Fruit fly (Drosophila melanogaster) whole organism, prepupa: ENCODE results near the gene al.

Experiments used
- Blimp-1 ChIP-seq: fragments of 200-800 bp; sonication (Bioruptor generic); optimal IDR thresholded peaks from 3 replicates; lab custom pipeline; 2017; ENCODE audit warnings: missing biosample characterization, missing genetic modification characterization, mild to moderate bottlenecking, moderate library complexity, missing genetic modification reagents
- CG10631 ChIP-seq: fragments of 200-800 bp; sonication (Bioruptor generic); optimal IDR thresholded peaks from 2 replicates; lab custom pipeline; 2016; ENCODE audit warnings: missing biosample characterization, missing genetic modification characterization
- CG10669 ChIP-seq: fragments of 200-800 bp; sonication (Bioruptor generic); optimal IDR thresholded peaks from 3 replicates; lab custom pipeline; 2018; ENCODE audit warnings: missing biosample characterization, mild to moderate bottlenecking, missing genetic modification characterization, moderate library complexity
- CG11294 ChIP-seq: fragments of 200-800 bp; sonication (Bioruptor generic); IDR thresholded peaks from 2 replicates; pipeline ENCODE4 v1.3.6; 2022; ENCODE audit warnings: missing biosample characterization, missing genetic modification characterization
- CG11762 ChIP-seq: fragments of 200-800 bp; sonication (Bioruptor generic); optimal IDR thresholded peaks from 3 replicates; lab custom pipeline; 2016; ENCODE audit warnings: missing biosample characterization, missing genetic modification characterization; ENCODE audit not compliant: insufficient read depth
- CG15336 ChIP-seq: fragments of 200-800 bp; sonication (Bioruptor generic); IDR thresholded peaks from 2 replicates; pipeline ENCODE4 v1.3.6; 2022; ENCODE audit warnings: missing biosample characterization, missing genetic modification characterization
- CG1621 ChIP-seq: fragments of 200-800 bp; sonication (Bioruptor generic); optimal IDR thresholded peaks from 3 replicates; lab custom pipeline; 2018; ENCODE audit warnings: missing biosample characterization, mild to moderate bottlenecking, missing genetic modification characterization
- CG16779 ChIP-seq: fragments of 200-800 bp; sonication (Bioruptor generic); optimal IDR thresholded peaks from 3 replicates; lab custom pipeline; 2017; ENCODE audit warnings: missing biosample characterization, mild to moderate bottlenecking, missing genetic modification characterization
- CG31627 ChIP-seq: fragments of 200-800 bp; sonication (Bioruptor generic); optimal IDR thresholded peaks from 3 replicates; lab custom pipeline; 2016; ENCODE audit warnings: missing biosample characterization, missing genetic modification characterization
- CG32006 ChIP-seq: fragments of 200-800 bp; sonication (Bioruptor generic); optimal IDR thresholded peaks from 3 replicates; lab custom pipeline; 2017; ENCODE audit warnings: missing biosample characterization, mild to moderate bottlenecking, missing genetic modification characterization
- CG3919 ChIP-seq: fragments of 200-800 bp; sonication (Bioruptor generic); optimal IDR thresholded peaks from 3 replicates; lab custom pipeline; 2016; ENCODE audit warnings: missing biosample characterization, missing genetic modification characterization
- CG4318 ChIP-seq: fragments of 200-800 bp; sonication (Bioruptor generic); optimal IDR thresholded peaks from 3 replicates; lab custom pipeline; 2017; ENCODE audit warnings: missing biosample characterization, mild to moderate bottlenecking, missing genetic modification characterization
- CG6163 ChIP-seq: fragments of 200-800 bp; sonication (Bioruptor generic); IDR thresholded peaks from 3 replicates; pipeline ENCODE4 v1.3.6; 2022; ENCODE audit warnings: missing biosample characterization, missing genetic modification characterization
- CG6276 ChIP-seq: fragments of 200-800 bp; sonication (Bioruptor generic); optimal IDR thresholded peaks from 2 replicates; lab custom pipeline; 2017; ENCODE audit warnings: missing biosample characterization, mild to moderate bottlenecking, missing genetic modification characterization
- CG6792 ChIP-seq: fragments of 200-800 bp; sonication (Bioruptor generic); optimal IDR thresholded peaks from 3 replicates; lab custom pipeline; 2016; ENCODE audit warnings: missing biosample characterization, missing genetic modification characterization
- CG6808 ChIP-seq: fragments of 200-800 bp; sonication (Bioruptor generic); optimal IDR thresholded peaks from 3 replicates; lab custom pipeline; 2017; ENCODE audit warnings: missing biosample characterization, missing genetic modification characterization, mild to moderate bottlenecking, moderate library complexity, missing genetic modification reagents
- CG6854 ChIP-seq: fragments of 200-800 bp; sonication (Bioruptor generic); optimal IDR thresholded peaks from 2 replicates; lab custom pipeline; 2017; ENCODE audit warnings: missing biosample characterization, mild to moderate bottlenecking, missing genetic modification characterization
- CG8319 ChIP-seq: fragments of 200-800 bp; sonication (Bioruptor generic); optimal IDR thresholded peaks from 3 replicates; lab custom pipeline; 2016; ENCODE audit warnings: missing biosample characterization, missing genetic modification characterization
- CG8632 ChIP-seq: fragments of 200-800 bp; sonication (Bioruptor generic); optimal IDR thresholded peaks from 3 replicates; lab custom pipeline; 2016; ENCODE audit warnings: missing biosample characterization, missing genetic modification characterization
- CG9139 ChIP-seq: fragments of 200-800 bp; sonication (Bioruptor generic); optimal IDR thresholded peaks from 3 replicates; lab custom pipeline; 2017; ENCODE audit warnings: missing biosample characterization, mild to moderate bottlenecking, missing genetic modification characterization
- Eip75B ChIP-seq: fragments of 200-800 bp; sonication (Bioruptor generic); optimal IDR thresholded peaks from 3 replicates; lab custom pipeline; 2016; ENCODE audit warnings: missing biosample characterization, missing genetic modification characterization
- Eip78C ChIP-seq: fragments of 200-800 bp; sonication (Bioruptor generic); peaks from one replicate; lab custom pipeline; 2016; ENCODE audit warnings: missing biosample characterization, missing genetic modification characterization
- Eip93F ChIP-seq: fragments of 200-800 bp; sonication (Bioruptor generic); optimal IDR thresholded peaks from 2 replicates; lab custom pipeline; 2016; ENCODE audit warnings: missing biosample characterization, mild to moderate bottlenecking, missing genetic modification characterization
- Ets96B ChIP-seq: fragments of 200-800 bp; optimal IDR thresholded peaks from 2 replicates; lab custom pipeline; 2019; ENCODE audit warnings: missing biosample characterization, mild to moderate bottlenecking, missing genetic modification characterization, moderate library complexity
- Gug ChIP-seq: fragments of 200-800 bp; sonication (Bioruptor generic); IDR thresholded peaks from 2 replicates; pipeline ENCODE4 v1.3.6; 2022; ENCODE audit warnings: missing biosample characterization, missing genetic modification characterization
- Hr38 ChIP-seq: sonication (Bioruptor generic); optimal IDR thresholded peaks from 2 replicates; lab custom pipeline; 2016; ENCODE audit warnings: missing biosample characterization, missing genetic modification characterization
- Lpt ChIP-seq: fragments of 200-800 bp; sonication (Bioruptor generic); optimal IDR thresholded peaks from 3 replicates; lab custom pipeline; 2016; ENCODE audit warnings: missing biosample characterization, missing genetic modification characterization
- Met ChIP-seq: fragments of 200-800 bp; sonication (Bioruptor generic); optimal IDR thresholded peaks from 3 replicates; lab custom pipeline; 2016; ENCODE audit warnings: missing biosample characterization, missing genetic modification characterization
- OdsH ChIP-seq: fragments of 200-800 bp; sonication (Bioruptor generic); optimal IDR thresholded peaks from 3 replicates; lab custom pipeline; 2016; ENCODE audit warnings: missing biosample characterization, missing genetic modification characterization
- Smox ChIP-seq: fragments of 200-800 bp; sonication (Bioruptor generic); optimal IDR thresholded peaks from 3 replicates; lab custom pipeline; 2016; ENCODE audit warnings: missing biosample characterization, missing genetic modification characterization
- Sox102F ChIP-seq: fragments of 200-800 bp; sonication (Bioruptor generic); optimal IDR thresholded peaks from 2 replicates; lab custom pipeline; 2016; ENCODE audit warnings: missing biosample characterization, mild to moderate bottlenecking, missing genetic modification characterization
- Sox14 ChIP-seq: fragments of 200-800 bp; sonication (Bioruptor generic); optimal IDR thresholded peaks from 3 replicates; lab custom pipeline; 2016; ENCODE audit warnings: missing biosample characterization, missing genetic modification characterization
- Sox15 ChIP-seq: fragments of 200-800 bp; sonication (Bioruptor generic); optimal IDR thresholded peaks from 3 replicates; lab custom pipeline; 2016; ENCODE audit warnings: missing biosample characterization, missing genetic modification characterization
- achi ChIP-seq: fragments of 200-800 bp; sonication (Bioruptor generic); optimal IDR thresholded peaks from 3 replicates; lab custom pipeline; 2016; ENCODE audit warnings: missing biosample characterization, missing genetic modification characterization
- acj6 ChIP-seq: fragments of 200-800 bp; sonication (Bioruptor generic); optimal IDR thresholded peaks from 3 replicates; lab custom pipeline; 2016; ENCODE audit warnings: missing biosample characterization, missing genetic modification characterization
- dac ChIP-seq: fragments of 200-800 bp; sonication (Bioruptor generic); optimal IDR thresholded peaks from 2 replicates; lab custom pipeline; 2017; ENCODE audit warnings: missing biosample characterization, mild to moderate bottlenecking, missing genetic modification characterization
- dsx ChIP-seq: fragments of 200-800 bp; optimal IDR thresholded peaks from 3 replicates; lab custom pipeline; 2019; ENCODE audit warnings: missing biosample characterization, mild to moderate bottlenecking, missing genetic modification characterization, moderate library complexity; ENCODE audit not compliant: poor library complexity, severe bottlenecking
- eg ChIP-seq: fragments of 200-800 bp; sonication (Bioruptor generic); IDR thresholded peaks from 3 replicates; pipeline ENCODE4 v1.3.6; 2022; ENCODE audit warnings: missing biosample characterization, missing genetic modification characterization
- esn ChIP-seq: fragments of 200-800 bp; sonication (Bioruptor generic); optimal IDR thresholded peaks from 2 replicates; lab custom pipeline; 2016; ENCODE audit warnings: missing biosample characterization, mild to moderate bottlenecking, missing genetic modification characterization, moderate library complexity
- fd59A ChIP-seq: fragments of 200-800 bp; sonication (Bioruptor generic); optimal IDR thresholded peaks from 2 replicates; lab custom pipeline; 2017; ENCODE audit warnings: missing biosample characterization, mild to moderate bottlenecking, missing genetic modification characterization, missing genetic modification reagents
- fd85E ChIP-seq: fragments of 200-800 bp; sonication (Bioruptor generic); optimal IDR thresholded peaks from 3 replicates; lab custom pipeline; 2016; ENCODE audit warnings: missing biosample characterization, missing genetic modification characterization
- fkh ChIP-seq: fragments of 200-800 bp; sonication (Bioruptor generic); optimal IDR thresholded peaks from 3 replicates; lab custom pipeline; 2017; ENCODE audit warnings: missing biosample characterization, mild to moderate bottlenecking, missing genetic modification characterization, moderate library complexity
- lz ChIP-seq: fragments of 200-800 bp; sonication (Bioruptor generic); optimal IDR thresholded peaks from 3 replicates; lab custom pipeline; 2016; ENCODE audit warnings: missing biosample characterization, missing genetic modification characterization
- net ChIP-seq: fragments of 200-800 bp; sonication (Bioruptor generic); optimal IDR thresholded peaks from 3 replicates; lab custom pipeline; 2016; ENCODE audit warnings: missing biosample characterization, missing genetic modification characterization
- pdm3 ChIP-seq: fragments of 200-800 bp; sonication (Bioruptor generic); optimal IDR thresholded peaks from 3 replicates; lab custom pipeline; 2016; ENCODE audit warnings: missing biosample characterization, missing genetic modification characterization
- salr ChIP-seq, 2 experiments: fragments of 200-800 bp; sonication (Bioruptor generic); optimal IDR thresholded peaks; 3 replicates each; lab custom pipeline; 2016 to 2018; ENCODE audit warnings: missing biosample characterization in 2 of 2, missing genetic modification characterization in 2 of 2, mild to moderate bottlenecking in 1 of 2
- spab ChIP-seq: fragments of 200-800 bp; sonication (Bioruptor generic); optimal IDR thresholded peaks from 2 replicates; lab custom pipeline; 2017; ENCODE audit warnings: missing biosample characterization, mild to moderate bottlenecking, missing genetic modification characterization, missing genetic modification reagents
- ss ChIP-seq, 2 experiments: fragments of 200-800 bp; sonication (Bioruptor generic); optimal IDR thresholded peaks; 2 replicates in 1 of 2; 3 replicates in 1 of 2; lab custom pipeline; 2017 to 2018; ENCODE audit warnings: mild to moderate bottlenecking in 2 of 2, missing biosample characterization in 2 of 2, missing genetic modification characterization in 2 of 2, moderate library complexity in 1 of 2
- topi ChIP-seq: fragments of 200-800 bp; sonication (Bioruptor generic); optimal IDR thresholded peaks from 3 replicates; lab custom pipeline; 2016; ENCODE audit warnings: missing biosample characterization, missing genetic modification characterization

Gene al

dm6 chr2L:422573-422972 lies 44.7 kb downstream of the al start, which contains the start of gene BBS8:
BBS8 (plus strand) TSS chr2L:422873.
- TF ChIP-seq ss (GFP tag; optimal IDR thresholded peaks at IDR 0.05; lab: Kevin White, UChicago) (no peak), pdm3 (GFP tag; lab: Kevin White, UChicago) (no peak), Eip75B (GFP tag; lab: Kevin White, UChicago) (no peak), CG16779 (no peak), CG6808 (GFP tag; lab: Kevin White, UChicago) (no peak), Lpt (no peak), Blimp-1 (GFP tag; lab: Kevin White, UChicago) (no peak)

- TF ChIP-seq dac (GFP tag; lab: Kevin White, UChicago): no peak
- peak; percentile 49 for TF ChIP-seq CG8632 (GFP tag; lab: Kevin White, UChicago)
- TF ChIP-seq CG4318 (GFP tag; lab: Kevin White, UChicago): no peak
- no peak for TF ChIP-seq Hr38 (GFP tag; lab: Kevin White, UChicago)
- peak; percentile 75 for TF ChIP-seq Eip75B (GFP tag; lab: Kevin White, UChicago)
- TF ChIP-seq Smox (GFP tag; lab: Kevin White, UChicago): peak; percentile 83
- peak; percentile 66; the same call in 2 of the 3 replicates for TF ChIP-seq CG6163 (GFP tag; lab: Robert Waterston, UW)
- TF ChIP-seq Sox14 (GFP tag; lab: Kevin White, UChicago): peak; percentile 69
- TF ChIP-seq CG3919 (GFP tag; lab: Kevin White, UChicago): peak; percentile 74
- TF ChIP-seq pdm3 (GFP tag; lab: Kevin White, UChicago): peak; percentile 59
- peak; percentile 86 for TF ChIP-seq Sox102F (GFP tag; lab: Kevin White, UChicago)
- peak; percentile 78 for TF ChIP-seq CG31627 (GFP tag; lab: Kevin White, UChicago)
- peak; percentile 56 for TF ChIP-seq OdsH
- TF ChIP-seq CG10631 (GFP tag; lab: Kevin White, UChicago): peak; percentile 72
- no peak for TF ChIP-seq CG9139 (GFP tag; lab: Kevin White, UChicago)
- peak; percentile 79 for TF ChIP-seq lz (GFP tag; lab: Kevin White, UChicago)
- TF ChIP-seq fd59A (GFP tag; lab: Kevin White, UChicago): peak; percentile 13
- peak; percentile 90 for TF ChIP-seq esn
- peak; percentile 12; the same call in 1 of the 2 replicates for TF ChIP-seq CG15336 (GFP tag; lab: Robert Waterston, UW)
- peak; percentile 28 for TF ChIP-seq Ets96B (tag; lab: Kevin White, UChicago)
- TF ChIP-seq Eip78C: peak; percentile 91
- peak; percentile 14 for TF ChIP-seq CG8319 (GFP tag; lab: Kevin White, UChicago)
- TF ChIP-seq fkh (GFP tag; lab: Kevin White, UChicago): no peak
- no peak for TF ChIP-seq CG6276
- peak; percentile 68 for TF ChIP-seq CG6792 (GFP tag; lab: Kevin White, UChicago)
- peak; percentile 10 for TF ChIP-seq CG10669
- TF ChIP-seq Lpt: peak; percentile 34
- TF ChIP-seq fd85E (GFP tag; lab: Kevin White, UChicago): no peak
- peak; percentile 83 for TF ChIP-seq topi
- TF ChIP-seq Gug (GFP tag; lab: Robert Waterston, UW): no peak
- no peak for TF ChIP-seq dsx (GFP tag; lab: Kevin White, UChicago)
- TF ChIP-seq net (GFP tag; lab: Kevin White, UChicago): peak; percentile 44
- peak; percentile 62 for TF ChIP-seq achi
- TF ChIP-seq CG32006 (GFP tag; lab: Kevin White, UChicago): peak; percentile 25
- TF ChIP-seq eg (GFP tag; lab: Robert Waterston, UW): no peak
- TF ChIP-seq Blimp-1 (GFP tag; lab: Kevin White, UChicago): peak; percentile 7
- TF ChIP-seq spab (GFP tag; lab: Kevin White, UChicago): peak; percentile 1
- TF ChIP-seq Met (GFP tag; lab: Kevin White, UChicago): peak; percentile 86
- TF ChIP-seq acj6 (GFP tag; lab: Kevin White, UChicago): peak; percentile 45
- TF ChIP-seq CG11762 (GFP tag; lab: Kevin White, UChicago): no peak
- TF ChIP-seq CG1621 (tag; lab: Kevin White, UChicago): peak; percentile 5
- TF ChIP-seq Eip93F (GFP tag; lab: Kevin White, UChicago): peak; percentile 65
- no peak for TF ChIP-seq Sox15
- TF ChIP-seq CG6808 (GFP tag; lab: Kevin White, UChicago): peak; percentile 5
- peak; percentile 22 for TF ChIP-seq CG6854
- TF ChIP-seq salr (GFP tag; optimal IDR thresholded peaks at IDR 0.05; lab: Kevin White, UChicago): peak in 1 of 2 experiments; percentile 19
- no peak for TF ChIP-seq CG11294 (GFP tag; lab: Robert Waterston, UW)
These were observed 45.2 kb downstream of the al start for dm6 chr2L:423160-423559.
